Worm (Caenorhabditis elegans) whole organism, L3 larva: ENCODE data around the gene mrp-5.

Source experiments
- aly-2 ChIP-seq: fragments of 150-350 bp; optimal IDR thresholded peaks from 2 replicates; lab custom pipeline; 2014; ENCODE audit warnings: missing biosample characterization, missing genetic modification characterization
- mdl-1 ChIP-seq: fragments of 150-350 bp; optimal IDR thresholded peaks from 2 replicates; lab custom pipeline; 2014; ENCODE audit warnings: missing biosample characterization, missing genetic modification characterization

- TF ChIP-seq aly-2 (tag; lab: Kevin White, UChicago) (no peak), mdl-1 (tag; lab: Kevin White, UChicago) (no peak)
Measured at ce11 chrX:14961471-14961870, 15.4 kb upstream of the mrp-5 start, which contains the start of gene idpp-3.
